Worm (Caenorhabditis elegans) whole organism, young adult: ENCODE measurements around the gene clec-182.

Source experiments
- K11D2.4 ChIP-seq: fragments of 200-800 bp; sonication (Bioruptor generic); IDR thresholded peaks from 2 replicates; pipeline ENCODE4 v1.3.6; 2022; ENCODE audit warnings: missing genetic modification reagents, missing genetic modification characterization, missing compliant biosample characterization
- T07F8.4 ChIP-seq: sonication (generic microtip); optimal IDR thresholded peaks from 2 replicates; lab custom pipeline; 2016; ENCODE audit warnings: mild to moderate bottlenecking, missing genetic modification characterization, moderate library complexity, missing compliant biosample characterization
- egl-18 ChIP-seq: fragments of 200-800 bp; sonication (Bioruptor generic); IDR thresholded peaks from 2 replicates; pipeline ENCODE4 v1.3.6; 2022; ENCODE audit warnings: missing genetic modification reagents, missing genetic modification characterization, missing compliant biosample characterization
- zim-3 ChIP-seq: sonication (generic microtip); optimal IDR thresholded peaks from 2 replicates; lab custom pipeline; 2017; ENCODE audit warnings: mild to moderate bottlenecking, missing genetic modification characterization, moderate library complexity, missing compliant biosample characterization

ce11 chrIV:8817639-8818038 lies 19.5 kb upstream of the clec-182 start, which contains the start of gene T28C6.10:
- TF ChIP-seq K11D2.4 (no peak), egl-18 (GFP tag; lab: Robert Waterston, UW) (no peak), T07F8.4 (tag; lab: Kevin White, UChicago) (no peak), zim-3 (tag; lab: Kevin White, UChicago) (no peak)
